Worm (Caenorhabditis elegans) whole organism, young adult: ENCODE data around the gene mrpl-48.
A peak's percentile ranks its signal among the peaks of the same experiment; 100 is the strongest.

ENCODE experiments used
- B0019.2 ChIP-seq: fragments of 200-800 bp; sonication (Bioruptor generic); conservative IDR thresholded peaks from 2 replicates; pipeline ENCODE4 v1.3.6; 2022; ENCODE audit warnings: missing genetic modification reagents, missing genetic modification characterization, missing compliant biosample characterization
- B0336.3 ChIP-seq: fragments of 200-800 bp; sonication (Bioruptor generic); IDR thresholded peaks from 2 replicates; pipeline ENCODE4 v1.3.6; 2022; ENCODE audit warnings: missing genetic modification characterization, missing compliant biosample characterization
- C06A6.2 ChIP-seq: fragments of 200-800 bp; sonication (Bioruptor generic); conservative IDR thresholded peaks from 2 replicates; pipeline ENCODE4 v1.3.6; 2022; ENCODE audit warnings: missing genetic modification characterization, missing compliant biosample characterization
- D2030.7 ChIP-seq: fragments of 200-800 bp; sonication (Bioruptor generic); IDR thresholded peaks from 2 replicates; pipeline ENCODE4 v1.3.6; 2022; ENCODE audit warnings: missing genetic modification reagents, missing genetic modification characterization, missing compliant biosample characterization
- F22D6.2 ChIP-seq: sonication (generic microtip); optimal IDR thresholded peaks from 2 replicates; lab custom pipeline; 2016; ENCODE audit warnings: mild to moderate bottlenecking, missing genetic modification characterization, missing compliant biosample characterization
- T07F8.4 ChIP-seq: sonication (generic microtip); optimal IDR thresholded peaks from 2 replicates; lab custom pipeline; 2016; ENCODE audit warnings: mild to moderate bottlenecking, missing genetic modification characterization, moderate library complexity, missing compliant biosample characterization
- Y56A3A.18 ChIP-seq: fragments of 200-800 bp; sonication (Bioruptor generic); IDR thresholded peaks from 2 replicates; pipeline ENCODE4 v1.3.6; 2022; ENCODE audit warnings: missing genetic modification reagents, missing genetic modification characterization, missing compliant biosample characterization
- ZK185.1 ChIP-seq: sonication (generic microtip); optimal IDR thresholded peaks from 2 replicates; lab custom pipeline; 2016; ENCODE audit warnings: mild to moderate bottlenecking, missing genetic modification characterization, missing compliant biosample characterization; ENCODE audit not compliant: poor library complexity, severe bottlenecking
- ama-1 ChIP-seq, 3 experiments: fragments of 150-350 bp in 1 of 3; sonication (generic microtip) in 2 of 3; optimal IDR thresholded peaks; 2 replicates each; lab custom pipeline; 2014 to 2018; ENCODE audit warnings: missing biosample characterization in 2 of 3, missing genetic modification characterization in 2 of 3, missing genetic modification reagents in 2 of 3
- aptf-2 ChIP-seq: fragments of 200-800 bp; sonication (Bioruptor generic); conservative IDR thresholded peaks from 2 replicates; pipeline ENCODE4 v1.3.6; 2022; ENCODE audit warnings: missing genetic modification reagents, missing genetic modification characterization, missing compliant biosample characterization
- aptf-3 ChIP-seq: fragments of 200-800 bp; sonication (Bioruptor generic); IDR thresholded peaks from 2 replicates; pipeline ENCODE4 v1.3.6; 2022; ENCODE audit warnings: missing genetic modification characterization, missing compliant biosample characterization
- attf-6 ChIP-seq: fragments of 200-800 bp; sonication (Bioruptor generic); IDR thresholded peaks from 2 replicates; pipeline ENCODE4 v1.3.6; 2022; ENCODE audit warnings: missing genetic modification reagents, missing genetic modification characterization, missing compliant biosample characterization
- cebp-1 ChIP-seq, 2 experiments: fragments of 200-800 bp in 1 of 2; sonication (Bioruptor generic) in 1 of 2; sonication (generic microtip) in 1 of 2; IDR thresholded peaks in 1 of 2; optimal IDR thresholded peaks in 1 of 2; 2 replicates each; pipeline versions ENCODE4 v1.3.6 to Lab custom; 2017 to 2022; ENCODE audit warnings: missing compliant biosample characterization in 2 of 2, missing genetic modification characterization in 2 of 2, mild to moderate bottlenecking in 1 of 2, missing genetic modification reagents in 1 of 2, moderate library complexity in 1 of 2
- ceh-100 ChIP-seq: fragments of 200-800 bp; sonication (Bioruptor generic); IDR thresholded peaks from 2 replicates; pipeline ENCODE4 v1.3.6; 2022; ENCODE audit warnings: missing genetic modification reagents, missing genetic modification characterization, missing compliant biosample characterization
- ceh-79 ChIP-seq: sonication (generic microtip); optimal IDR thresholded peaks from 2 replicates; lab custom pipeline; 2017; ENCODE audit warnings: mild to moderate bottlenecking, missing genetic modification characterization, missing compliant biosample characterization
- chd-7 ChIP-seq: sonication (generic microtip); optimal IDR thresholded peaks from 2 replicates; lab custom pipeline; 2016; ENCODE audit warnings: mild to moderate bottlenecking, missing genetic modification characterization, moderate library complexity, missing compliant biosample characterization
- die-1 ChIP-seq: sonication (generic microtip); optimal IDR thresholded peaks from 2 replicates; lab custom pipeline; 2016; ENCODE audit warnings: missing genotype, mild to moderate bottlenecking, missing genetic modification characterization, missing compliant biosample characterization
- dpl-1 ChIP-seq: fragments of 150-350 bp; optimal IDR thresholded peaks from 2 replicates; lab custom pipeline; 2014; ENCODE audit warnings: missing biosample characterization, missing genetic modification reagents, missing genetic modification characterization
- efl-1 ChIP-seq: fragments of 150-350 bp; optimal IDR thresholded peaks from 2 replicates; lab custom pipeline; 2014; ENCODE audit warnings: missing biosample characterization, missing genetic modification reagents, missing genetic modification characterization
- egl-18 ChIP-seq: fragments of 200-800 bp; sonication (Bioruptor generic); IDR thresholded peaks from 2 replicates; pipeline ENCODE4 v1.3.6; 2022; ENCODE audit warnings: missing genetic modification reagents, missing genetic modification characterization, missing compliant biosample characterization
- egrh-3 ChIP-seq: fragments of 200-800 bp; sonication (Bioruptor generic); IDR thresholded peaks from 2 replicates; pipeline ENCODE4 v1.3.6; 2022; ENCODE audit warnings: missing genetic modification reagents, missing genetic modification characterization, missing compliant biosample characterization
- ets-4 ChIP-seq: fragments of 200-800 bp; sonication (Bioruptor generic); optimal IDR thresholded peaks from 2 replicates; lab custom pipeline; 2018; ENCODE audit warnings: mild to moderate bottlenecking, missing genetic modification characterization, missing compliant biosample characterization
- hlh-26 ChIP-seq: fragments of 200-800 bp; sonication (Bioruptor generic); conservative IDR thresholded peaks from 2 replicates; pipeline ENCODE4 v1.3.6; 2022; ENCODE audit warnings: missing genetic modification reagents, missing genetic modification characterization, missing compliant biosample characterization
- hmg-1.2 ChIP-seq: fragments of 200-800 bp; sonication (Bioruptor generic); IDR thresholded peaks from 2 replicates; pipeline ENCODE4 v1.3.6; 2022; ENCODE audit warnings: missing genetic modification reagents, missing genetic modification characterization, missing compliant biosample characterization
- hmg-20 ChIP-seq: fragments of 200-800 bp; sonication (Bioruptor generic); IDR thresholded peaks from 2 replicates; pipeline ENCODE4 v1.3.6; 2022; ENCODE audit warnings: missing genetic modification reagents, missing genetic modification characterization, missing compliant biosample characterization
- hrde-1 ChIP-seq: sonication (generic microtip); optimal IDR thresholded peaks from 2 replicates; lab custom pipeline; 2016; ENCODE audit warnings: missing genetic modification characterization, mild to moderate bottlenecking, missing compliant biosample characterization, moderate library complexity, missing genotype, missing genetic modification reagents, borderline replicate concordance
- let-526 ChIP-seq: fragments of 200-800 bp; sonication (Bioruptor generic); IDR thresholded peaks from 2 replicates; pipeline ENCODE4 v1.3.6; 2022; ENCODE audit warnings: missing genetic modification reagents, missing genetic modification characterization, missing compliant biosample characterization
- lin-54 ChIP-seq: fragments of 200-800 bp; sonication (Bioruptor generic); optimal IDR thresholded peaks from 2 replicates; lab custom pipeline; 2018; ENCODE audit warnings: mild to moderate bottlenecking, missing genetic modification characterization, missing compliant biosample characterization
- madf-6 ChIP-seq: fragments of 200-800 bp; sonication (Bioruptor generic); IDR thresholded peaks from 2 replicates; pipeline ENCODE4 v1.3.6; 2022; ENCODE audit warnings: missing genetic modification reagents, missing genetic modification characterization, missing compliant biosample characterization
- mcd-1 ChIP-seq: fragments of 200-800 bp; sonication (Bioruptor generic); IDR thresholded peaks from 2 replicates; pipeline ENCODE4 v1.3.6; 2022; ENCODE audit warnings: missing genetic modification reagents, missing genetic modification characterization, missing compliant biosample characterization
- nfyb-1 ChIP-seq: fragments of 200-800 bp; sonication (Bioruptor generic); IDR thresholded peaks from 2 replicates; pipeline ENCODE4 v1.3.6; 2022; ENCODE audit warnings: missing genetic modification reagents, missing genetic modification characterization, missing compliant biosample characterization
- nhr-80 ChIP-seq: sonication (generic microtip); optimal IDR thresholded peaks from 2 replicates; lab custom pipeline; 2016; ENCODE audit warnings: missing genetic modification characterization, missing compliant biosample characterization
- nhr-90 ChIP-seq: sonication (generic microtip); optimal IDR thresholded peaks from 2 replicates; lab custom pipeline; 2016; ENCODE audit warnings: missing genotype, mild to moderate bottlenecking, missing genetic modification characterization, missing compliant biosample characterization
- rpc-1 ChIP-seq, 2 experiments: fragments of 150-350 bp in 1 of 2; sonication (generic microtip) in 1 of 2; optimal IDR thresholded peaks; 2 replicates each; lab custom pipeline; 2014 to 2018; ENCODE audit warnings: missing biosample characterization in 1 of 2, missing genetic modification characterization in 1 of 2, missing genetic modification reagents in 1 of 2, missing genotype in 1 of 2
- snpc-1.1 ChIP-seq: sonication (generic microtip); optimal IDR thresholded peaks from 2 replicates; lab custom pipeline; 2017; ENCODE audit warnings: missing genetic modification characterization, mild to moderate bottlenecking, missing compliant biosample characterization, antibody characterized with exemption, moderate library complexity, missing genotype, missing genetic modification reagents; ENCODE audit not compliant: insufficient read depth
- snpc-1.3 ChIP-seq: sonication (generic microtip); optimal IDR thresholded peaks from 2 replicates; lab custom pipeline; 2017; ENCODE audit warnings: missing genetic modification characterization, mild to moderate bottlenecking, missing compliant biosample characterization, antibody characterized with exemption, moderate library complexity, missing genotype, missing genetic modification reagents; ENCODE audit not compliant: insufficient read depth
- snpc-3.4 ChIP-seq: sonication (generic microtip); optimal IDR thresholded peaks from 2 replicates; lab custom pipeline; 2017; ENCODE audit warnings: missing genetic modification characterization, mild to moderate bottlenecking, missing compliant biosample characterization, antibody characterized with exemption, moderate library complexity, missing genotype, missing genetic modification reagents
- snpc-4 ChIP-seq, 5 experiments: fragments of 150-350 bp in 1 of 5; sonication (generic microtip) in 4 of 5; optimal IDR thresholded peaks; 2 replicates each; lab custom pipeline; 2014 to 2018; ENCODE audit warnings: missing genetic modification characterization in 5 of 5, missing biosample characterization in 3 of 5, antibody characterized with exemption in 2 of 5, mild to moderate bottlenecking in 2 of 5, missing compliant biosample characterization in 2 of 5, missing genotype in 2 of 5, moderate library complexity in 2 of 5, missing genetic modification reagents in 1 of 5
- tlf-1 ChIP-seq: fragments of 200-800 bp; sonication (Bioruptor generic); optimal IDR thresholded peaks from 2 replicates; lab custom pipeline; 2018; ENCODE audit warnings: mild to moderate bottlenecking, missing genetic modification characterization, missing compliant biosample characterization
- ztf-26 ChIP-seq: sonication (generic microtip); optimal IDR thresholded peaks from 2 replicates; lab custom pipeline; 2017; ENCODE audit warnings: missing genetic modification characterization, missing compliant biosample characterization
- ztf-3 ChIP-seq: fragments of 200-800 bp; sonication (Bioruptor generic); optimal IDR thresholded peaks from 2 replicates; lab custom pipeline; 2018; ENCODE audit warnings: mild to moderate bottlenecking, missing genetic modification characterization, missing compliant biosample characterization

mrpl-48 gene

DNA sequence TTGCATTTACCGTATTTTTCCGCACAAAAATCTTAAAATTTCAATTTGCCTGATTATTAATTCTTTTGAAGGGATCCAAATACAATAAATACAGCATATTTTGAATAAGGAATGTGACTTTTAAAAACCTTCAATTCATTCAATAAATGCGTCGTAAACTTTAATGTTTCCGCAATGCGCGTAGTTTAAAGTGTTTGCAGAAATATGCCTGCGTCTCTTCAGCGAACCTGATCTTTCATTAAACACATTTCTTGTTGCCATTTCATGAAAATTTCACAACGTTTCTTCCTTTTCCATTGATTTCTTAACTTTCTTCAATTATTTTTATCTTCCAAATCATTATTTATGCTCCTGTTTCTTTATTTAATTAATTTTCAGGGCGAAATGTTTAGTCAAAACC lies 1.2 kb upstream of the mrpl-48 start, which contains the start of gene vps-37 (continued):
- TF ChIP-seq ama-1 (optimal IDR thresholded peaks at IDR 0.05; lab: Kevin White, UChicago) (no peak), ama-1 (GFP tag; optimal IDR thresholded peaks at IDR 0.05; lab: Kevin White, UChicago) (no peak), die-1 (no peak), egrh-3 (GFP tag; lab: Robert Waterston, UW) (no peak), B0019.2 (GFP tag; lab: Robert Waterston, UW) (no peak), hlh-26 (GFP tag; lab: Robert Waterston, UW) (no peak), nfyb-1 (GFP tag; lab: Robert Waterston, UW) (peak; percentile 12; the same call in 1 of the 2 replicates), C06A6.2 (no peak), ceh-100 (no peak), ZK185.1 (tag; lab: Kevin White, UChicago) (peak; percentile 77), nhr-90 (tag; lab: Kevin White, UChicago) (no peak), ztf-26 (tag; lab: Kevin White, UChicago) (no peak), F22D6.2 (tag; lab: Kevin White, UChicago) (no peak), aptf-2 (no peak), rpc-1 (optimal IDR thresholded peaks at IDR 0.05; lab: Kevin White, UChicago) (no peak), rpc-1 (tag; optimal IDR thresholded peaks at IDR 0.05; lab: Kevin White, UChicago) (no peak), chd-7 (tag; lab: Kevin White, UChicago) (no peak), hmg-20 (GFP tag; lab: Robert Waterston, UW) (0 out of 2 replicates have a peak, but pooled peaks have one; percentile 21), attf-6 (GFP tag; lab: Robert Waterston, UW) (no peak), B0336.3 (GFP tag; lab: Robert Waterston, UW) (no peak), snpc-1.3 (tag; lab: Kevin White, UChicago) (no peak), hrde-1 (no peak), D2030.7 (GFP tag; lab: Robert Waterston, UW) (peak; percentile 61), nhr-80 (tag; lab: Kevin White, UChicago) (no peak), snpc-4 (GFP tag; optimal IDR thresholded peaks at IDR 0.05; lab: Kevin White, UChicago) (no peak), snpc-4 (tag; optimal IDR thresholded peaks at IDR 0.05; lab: Kevin White, UChicago) (peak in 3 of 4 experiments; percentile 33 to 55 (median 39)), Y56A3A.18 (no peak), cebp-1 (GFP tag; IDR thresholded peaks at IDR 0.05; lab: Robert Waterston, UW) (peak; percentile 36; the same call in 1 of the 2 replicates), cebp-1 (tag; optimal IDR thresholded peaks at IDR 0.05; lab: Kevin White, UChicago) (peak; percentile 83), snpc-3.4 (no peak)

DNA sequence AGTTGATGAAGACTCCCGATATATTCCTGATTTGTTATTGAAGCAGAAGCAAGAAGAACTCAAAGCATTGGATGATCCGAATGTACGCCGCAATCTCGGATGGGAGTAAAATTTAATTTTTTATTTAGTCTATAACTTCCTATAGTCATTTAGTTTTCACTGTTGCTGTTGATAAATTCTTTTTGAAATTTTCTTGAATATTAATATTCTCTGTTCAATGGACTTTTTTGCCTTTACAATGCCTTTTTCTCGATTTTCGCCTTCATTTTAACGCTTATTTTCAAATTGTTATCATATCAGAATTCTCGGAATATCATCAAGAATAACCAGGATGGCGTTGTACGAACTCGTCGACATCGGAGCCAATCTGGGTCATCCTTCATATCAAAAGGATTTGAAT lies 809 bp downstream of the mrpl-48 start, which contains the start of gene crn-2:
Gene crn-2, plus strand, starts transcription at position 301 of the 400 bp plus-strand sequence.
- TF ChIP-seq egl-18 (GFP tag; lab: Robert Waterston, UW) (no peak), lin-54 (GFP tag; lab: Kevin White, UChicago) (no peak), efl-1 (no peak)

DNA sequence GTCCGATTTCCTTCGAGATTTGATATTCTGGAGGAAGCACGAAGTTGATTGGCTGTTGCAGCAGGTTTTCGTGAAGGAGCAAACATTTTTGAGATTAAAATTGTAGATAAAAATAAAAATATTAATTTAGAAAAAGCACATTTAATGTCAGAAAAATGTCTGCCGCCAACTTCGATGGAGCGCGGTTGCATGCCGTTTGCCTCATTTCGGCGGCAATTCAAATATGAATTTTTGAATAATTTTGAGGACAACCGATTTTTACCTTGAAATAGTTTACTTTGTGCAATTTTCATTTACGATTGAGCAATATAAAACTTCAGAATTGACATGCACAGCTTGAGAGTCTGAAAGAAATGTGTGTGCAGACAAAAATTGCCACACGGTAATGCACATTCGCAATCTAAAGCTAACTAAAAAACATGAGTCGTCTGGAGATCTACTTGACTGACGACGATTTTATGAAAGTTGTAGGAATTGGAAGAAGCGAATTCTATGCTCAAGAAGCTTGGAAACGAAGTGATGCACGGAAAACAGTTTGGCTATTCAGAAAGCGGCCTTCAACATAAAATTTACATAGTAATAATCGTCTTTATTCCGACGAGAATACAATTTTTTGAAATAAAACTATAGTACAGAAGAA lies 3.0 kb downstream of the mrpl-48 start, which contains the start of gene zhit-1:
Gene zhit-1, minus strand, starts transcription at position 161 of the 640 bp plus-strand sequence.
- TF ChIP-seq snpc-1.1: peak; percentile 24
- TF ChIP-seq nhr-90 (tag; lab: Kevin White, UChicago): no peak
- no peak for TF ChIP-seq tlf-1
- TF ChIP-seq snpc-4 (GFP tag; optimal IDR thresholded peaks at IDR 0.05; lab: Kevin White, UChicago): peak; percentile 8
- TF ChIP-seq snpc-4 (tag; optimal IDR thresholded peaks at IDR 0.05; lab: Kevin White, UChicago): peak; percentile 61 to 73 (median 66)
- 0 out of 2 replicates have a peak, but pooled peaks have one; percentile 20 for TF ChIP-seq hmg-1.2 (GFP tag; lab: Robert Waterston, UW)
- peak; percentile 65 for TF ChIP-seq dpl-1 (GFP tag; lab: Kevin White, UChicago)
- TF ChIP-seq ama-1 (optimal IDR thresholded peaks at IDR 0.05; lab: Kevin White, UChicago): no peak
- no peak for TF ChIP-seq ama-1 (GFP tag; optimal IDR thresholded peaks at IDR 0.05; lab: Kevin White, UChicago)
- no peak for TF ChIP-seq Y56A3A.18
- TF ChIP-seq mcd-1: peak; percentile 87
- no peak for TF ChIP-seq rpc-1 (optimal IDR thresholded peaks at IDR 0.05; lab: Kevin White, UChicago)
- no peak for TF ChIP-seq rpc-1 (tag; optimal IDR thresholded peaks at IDR 0.05; lab: Kevin White, UChicago)
- TF ChIP-seq aptf-3 (GFP tag; lab: Robert Waterston, UW): no peak
- TF ChIP-seq ztf-3 (GFP tag; lab: Kevin White, UChicago): no peak
- TF ChIP-seq T07F8.4 (tag; lab: Kevin White, UChicago): no peak
- no peak for TF ChIP-seq ceh-79 (tag; lab: Kevin White, UChicago)
- peak; percentile 79 for TF ChIP-seq efl-1
- peak; percentile 37 for TF ChIP-seq madf-6
- no peak for TF ChIP-seq ets-4 (GFP tag; lab: Kevin White, UChicago)
- TF ChIP-seq let-526 (GFP tag; lab: Robert Waterston, UW): no peak
